Fruit fly (Drosophila melanogaster) whole organism, embryonic: ENCODE measurements around the gene BckdhA.

Experiments used
- Atf-2 ChIP-seq: fragments of 200-800 bp; sonication (Bioruptor generic); optimal IDR thresholded peaks from 2 replicates; lab custom pipeline; 2016; ENCODE audit warnings: missing biosample characterization, missing genetic modification characterization
- Atf6 ChIP-seq: fragments of 200-800 bp; sonication (Bioruptor generic); IDR thresholded peaks from 2 replicates; pipeline ENCODE4 v1.3.6; 2022; ENCODE audit warnings: missing biosample characterization, missing genetic modification characterization
- Awh ChIP-seq: fragments of 200-800 bp; sonication (Bioruptor generic); IDR thresholded peaks from 2 replicates; pipeline ENCODE4, ENCODE4 v1.3.6; 2022; ENCODE audit warnings: missing biosample characterization, missing genetic modification characterization
- Bdp1 ChIP-seq: fragments of 200-800 bp; sonication (Bioruptor generic); optimal IDR thresholded peaks from 3 replicates; lab custom pipeline; 2016; ENCODE audit warnings: missing biosample characterization, missing genetic modification characterization
- C15 ChIP-seq: fragments of 200-800 bp; sonication (Bioruptor generic); IDR thresholded peaks from 3 replicates; pipeline ENCODE4 v1.3.6; 2022; ENCODE audit warnings: missing biosample characterization, missing genetic modification characterization
- CG1233 ChIP-seq: fragments of 200-800 bp; sonication (Bioruptor generic); optimal IDR thresholded peaks from 4 replicates; lab custom pipeline; 2018; ENCODE audit warnings: missing biosample characterization, mild to moderate bottlenecking, missing genetic modification characterization
- CG13287 ChIP-seq: fragments of 200-800 bp; sonication (Bioruptor generic); IDR thresholded peaks from 2 replicates; pipeline ENCODE4 v1.3.6; 2022; ENCODE audit warnings: missing biosample characterization, missing genetic modification characterization; ENCODE audit not compliant: partially characterized antibody
- CG14710 ChIP-seq: fragments of 200-800 bp; sonication (Bioruptor generic); optimal IDR thresholded peaks from 3 replicates; lab custom pipeline; 2019; ENCODE audit warnings: missing biosample characterization, mild to moderate bottlenecking, missing genetic modification characterization, moderate library complexity
- CG14860 ChIP-seq: fragments of 200-800 bp; sonication (Bioruptor generic); IDR thresholded peaks from 3 replicates; pipeline ENCODE4 v1.3.6; 2022; ENCODE audit warnings: missing biosample characterization, missing genetic modification characterization; ENCODE audit not compliant: partially characterized antibody
- CG16779 ChIP-seq: fragments of 200-800 bp; sonication (Bioruptor generic); IDR thresholded peaks from 2 replicates; pipeline ENCODE4 v1.3.6; 2022; ENCODE audit warnings: missing biosample characterization, missing genetic modification characterization
- CG17612 ChIP-seq: fragments of 200-800 bp; sonication (Bioruptor generic); IDR thresholded peaks from 2 replicates; pipeline ENCODE4 v1.3.6; 2022; ENCODE audit warnings: missing biosample characterization, missing genetic modification characterization
- CG17829 ChIP-seq: fragments of 200-800 bp; optimal IDR thresholded peaks from 2 replicates; lab custom pipeline; 2019; ENCODE audit warnings: missing biosample characterization, mild to moderate bottlenecking, missing genetic modification characterization, moderate library complexity
- CG30403 ChIP-seq: fragments of 200-800 bp; sonication (Bioruptor generic); optimal IDR thresholded peaks from 3 replicates; lab custom pipeline; 2016; ENCODE audit warnings: missing biosample characterization, missing genetic modification characterization
- CG3065 ChIP-seq: fragments of 200-800 bp; sonication (Bioruptor generic); optimal IDR thresholded peaks from 2 replicates; lab custom pipeline; 2016; ENCODE audit warnings: missing biosample characterization, missing genetic modification characterization
- CG4707 ChIP-seq: fragments of 200-800 bp; sonication (Bioruptor generic); optimal IDR thresholded peaks from 2 replicates; lab custom pipeline; 2018; ENCODE audit warnings: missing biosample characterization, mild to moderate bottlenecking, missing genetic modification characterization, moderate library complexity
- CG6689 ChIP-seq: fragments of 200-800 bp; sonication (Bioruptor generic); IDR thresholded peaks from 2 replicates; pipeline ENCODE4 v1.3.6; 2022; ENCODE audit warnings: missing biosample characterization, missing genetic modification characterization
- CG7745 ChIP-seq: fragments of 200-800 bp; sonication (Bioruptor generic); optimal IDR thresholded peaks from 2 replicates; lab custom pipeline; 2018; ENCODE audit warnings: missing biosample characterization, mild to moderate bottlenecking, missing genetic modification characterization, moderate library complexity
- CG9727 ChIP-seq: fragments of 200-800 bp; sonication (Bioruptor generic); optimal IDR thresholded peaks from 3 replicates; lab custom pipeline; 2017; ENCODE audit warnings: missing biosample characterization, mild to moderate bottlenecking, missing genetic modification characterization
- CG9876 ChIP-seq: fragments of 200-800 bp; sonication (Bioruptor generic); optimal IDR thresholded peaks from 2 replicates; lab custom pipeline; 2016; ENCODE audit warnings: missing biosample characterization, missing genetic modification characterization
- CHES-1-like ChIP-seq: fragments of 200-800 bp; sonication (Bioruptor generic); optimal IDR thresholded peaks from 2 replicates; lab custom pipeline; 2016; ENCODE audit warnings: missing biosample characterization, missing genetic modification characterization
- D19A ChIP-seq: fragments of 200-800 bp; optimal IDR thresholded peaks from 3 replicates; lab custom pipeline; 2019; ENCODE audit warnings: missing biosample characterization, mild to moderate bottlenecking, missing genetic modification characterization, moderate library complexity
- Eip74EF ChIP-seq, 2 experiments: fragments of 200-800 bp in 1 of 2; fragments of >200 bp in 1 of 2; sonication (Bioruptor generic) in 1 of 2; optimal IDR thresholded peaks; 2 replicates each; lab custom pipeline; 2017 to 2019; ENCODE audit warnings: missing biosample characterization in 2 of 2, missing genetic modification characterization in 2 of 2, mild to moderate bottlenecking in 1 of 2, moderate library complexity in 1 of 2
- Fer3 ChIP-seq: fragments of 200-800 bp; sonication (Bioruptor generic); optimal IDR thresholded peaks from 2 replicates; lab custom pipeline; 2018; ENCODE audit warnings: missing biosample characterization, mild to moderate bottlenecking, missing genetic modification characterization, moderate library complexity
- Hr3 ChIP-seq: fragments of 200-800 bp; sonication (Bioruptor generic); optimal IDR thresholded peaks from 3 replicates; lab custom pipeline; 2016; ENCODE audit warnings: missing biosample characterization, missing genetic modification characterization
- Hr78 ChIP-seq, 2 experiments: fragments of 200-800 bp in 1 of 2; fragments of >200 bp in 1 of 2; sonication (Bioruptor generic) in 1 of 2; optimal IDR thresholded peaks; 2 replicates each; lab custom pipeline; 2017 to 2019; ENCODE audit warnings: missing biosample characterization in 2 of 2, missing genetic modification characterization in 2 of 2, mild to moderate bottlenecking in 1 of 2, moderate library complexity in 1 of 2
- MESR4 ChIP-seq: fragments of 200-800 bp; sonication (Bioruptor generic); optimal IDR thresholded peaks from 2 replicates; lab custom pipeline; 2018; ENCODE audit warnings: missing biosample characterization, mild to moderate bottlenecking, missing genetic modification characterization, moderate library complexity
- NFAT ChIP-seq: fragments of 200-800 bp; sonication (Bioruptor generic); IDR thresholded peaks from 2 replicates; pipeline ENCODE4 v1.3.6; 2022; ENCODE audit warnings: missing biosample characterization, missing genetic modification characterization
- NK7.1 ChIP-seq: fragments of 200-800 bp; sonication (Bioruptor generic); optimal IDR thresholded peaks from 3 replicates; lab custom pipeline; 2016; ENCODE audit warnings: missing biosample characterization, missing genetic modification characterization
- Nf-YA ChIP-seq: fragments of 200-800 bp; sonication (Bioruptor generic); IDR thresholded peaks from 2 replicates; pipeline ENCODE4 v1.3.6; 2022; ENCODE audit warnings: missing biosample characterization, missing genetic modification characterization
- Nf-YC ChIP-seq: fragments of 200-800 bp; optimal IDR thresholded peaks from 3 replicates; lab custom pipeline; 2019; ENCODE audit warnings: missing biosample characterization, mild to moderate bottlenecking, missing genetic modification characterization, moderate library complexity
- ap ChIP-seq: fragments of 200-800 bp; sonication (Bioruptor generic); IDR thresholded peaks from 2 replicates; pipeline ENCODE4 v1.3.6; 2022; ENCODE audit warnings: missing biosample characterization, missing genetic modification characterization
- bowl ChIP-seq: fragments of 200-800 bp; sonication (Bioruptor generic); IDR thresholded peaks from 2 replicates; pipeline ENCODE4 v1.3.6; 2022; ENCODE audit warnings: missing biosample characterization, missing genetic modification characterization
- chn ChIP-seq: fragments of 200-800 bp; sonication (Bioruptor generic); optimal IDR thresholded peaks from 2 replicates; lab custom pipeline; 2016; ENCODE audit warnings: missing biosample characterization, missing genetic modification characterization
- corto ChIP-seq: fragments of 200-800 bp; sonication (Bioruptor generic); optimal IDR thresholded peaks from 2 replicates; lab custom pipeline; 2016; ENCODE audit warnings: missing biosample characterization, mild to moderate bottlenecking, missing genetic modification characterization, moderate library complexity
- dati ChIP-seq: fragments of 200-800 bp; sonication (Bioruptor generic); IDR thresholded peaks from 2 replicates; pipeline ENCODE4 v1.3.6; 2022; ENCODE audit warnings: missing biosample characterization, missing genetic modification characterization
- dysf ChIP-seq: fragments of 200-800 bp; sonication (Bioruptor generic); IDR thresholded peaks from 3 replicates; pipeline ENCODE4 v1.3.6; 2022; ENCODE audit warnings: missing biosample characterization, missing genetic modification characterization
- ind ChIP-seq: fragments of 200-800 bp; sonication (Bioruptor generic); optimal IDR thresholded peaks from 3 replicates; lab custom pipeline; 2016; ENCODE audit warnings: missing biosample characterization, missing genetic modification characterization
- inv ChIP-seq: fragments of 200-800 bp; sonication (Bioruptor generic); IDR thresholded peaks from 2 replicates; pipeline ENCODE4 v1.3.6; 2022; ENCODE audit warnings: missing biosample characterization, missing genetic modification characterization; ENCODE audit not compliant: partially characterized antibody
- kah ChIP-seq: fragments of 200-800 bp; sonication (Bioruptor generic); optimal IDR thresholded peaks from 2 replicates; lab custom pipeline; 2018; ENCODE audit warnings: missing biosample characterization, mild to moderate bottlenecking, missing genetic modification characterization
- kay ChIP-seq: fragments of 200-800 bp; sonication (Bioruptor generic); optimal IDR thresholded peaks from 2 replicates; lab custom pipeline; 2016; ENCODE audit warnings: missing biosample characterization, missing genetic modification characterization
- lmd ChIP-seq: fragments of 200-800 bp; sonication (Bioruptor generic); IDR thresholded peaks from 2 replicates; pipeline ENCODE4 v1.3.6; 2022; ENCODE audit warnings: missing biosample characterization, missing genetic modification characterization
- lola ChIP-seq, 3 experiments: fragments of >200 bp in 2 of 3; fragments of 200-800 bp in 1 of 3; sonication (Bioruptor generic) in 1 of 3; optimal IDR thresholded peaks; 2 replicates each; lab custom pipeline; 2017 to 2019; ENCODE audit warnings: missing biosample characterization in 3 of 3, missing genetic modification characterization in 3 of 3, mild to moderate bottlenecking in 1 of 3, moderate library complexity in 1 of 3
- mam ChIP-seq: fragments of 200-800 bp; sonication (Bioruptor generic); optimal IDR thresholded peaks from 3 replicates; lab custom pipeline; 2016; ENCODE audit warnings: missing biosample characterization, missing genetic modification characterization
- peb ChIP-seq: fragments of 200-800 bp; sonication (Bioruptor generic); IDR thresholded peaks from 2 replicates; pipeline ENCODE4 v1.3.6; 2022; ENCODE audit warnings: missing biosample characterization, missing genetic modification characterization
- prd ChIP-seq, 3 experiments: fragments of >200 bp in 2 of 3; fragments of 200-800 bp in 1 of 3; sonication (Bioruptor generic) in 1 of 3; optimal IDR thresholded peaks in 2 of 3; IDR thresholded peaks in 1 of 3; 2 replicates in 2 of 3; 3 replicates in 1 of 3; pipeline versions ENCODE4 v1.3.6 to Lab custom; 2017 to 2022; ENCODE audit warnings: missing biosample characterization in 1 of 3, missing genetic modification characterization in 1 of 3
- sd ChIP-seq: fragments of 200-800 bp; sonication (Bioruptor generic); optimal IDR thresholded peaks from 3 replicates; lab custom pipeline; 2018; ENCODE audit warnings: missing biosample characterization, mild to moderate bottlenecking, missing genetic modification characterization, moderate library complexity
- shn ChIP-seq: fragments of 200-800 bp; sonication (Bioruptor generic); optimal IDR thresholded peaks from 3 replicates; lab custom pipeline; 2016; ENCODE audit warnings: missing biosample characterization, missing genetic modification characterization
- slbo ChIP-seq: fragments of 200-800 bp; sonication (Bioruptor generic); IDR thresholded peaks from 2 replicates; pipeline ENCODE4 v1.3.6; 2022; ENCODE audit warnings: missing biosample characterization, missing genetic modification characterization
- ssp ChIP-seq: fragments of 200-800 bp; sonication (Bioruptor generic); IDR thresholded peaks from 2 replicates; pipeline ENCODE4 v1.3.6; 2022; ENCODE audit warnings: missing biosample characterization, missing genetic modification characterization
- trh ChIP-seq: fragments of 200-800 bp; sonication (Bioruptor generic); optimal IDR thresholded peaks from 2 replicates; lab custom pipeline; 2016; ENCODE audit warnings: missing biosample characterization, missing genetic modification characterization

Gene BckdhA

dm6 chr3R:9551659-9552435, 3.7 kb upstream of the BckdhA start, which contains the start of the genes mura and RnpS1 (continued):
- TF ChIP-seq MESR4 (GFP tag; lab: Kevin White, UChicago) (peak; percentile 72), sd (no peak), NK7.1 (GFP tag; lab: Kevin White, UChicago) (no peak), Bdp1 (GFP tag; lab: Kevin White, UChicago) (no peak), D19A (tag; lab: Kevin White, UChicago) (peak; percentile 22), slbo (no peak), CG30403 (GFP tag; lab: Kevin White, UChicago) (no peak), dysf (no peak), inv (GFP tag; lab: Robert Waterston, UW) (no peak), CG4707 (GFP tag; lab: Kevin White, UChicago) (no peak), CG14710 (tag; lab: Kevin White, UChicago) (peak; percentile 73), Nf-YC (tag; lab: Kevin White, UChicago) (peak; percentile 14), Atf-2 (GFP tag; lab: Kevin White, UChicago) (no peak), CG6689 (GFP tag; lab: Robert Waterston, UW) (no peak), NFAT (no peak), trh (GFP tag; lab: Kevin White, UChicago) (no peak), bowl (GFP tag; lab: Robert Waterston, UW) (no peak), chn (no peak), Fer3 (no peak), CG9727 (no peak), Atf6 (GFP tag; lab: Robert Waterston, UW) (no peak), CG16779 (GFP tag; lab: Robert Waterston, UW) (no peak), prd (optimal IDR thresholded peaks at IDR 0.05; lab: Kevin White, UChicago) (no peak), prd (GFP tag; IDR thresholded peaks at IDR 0.05; lab: Robert Waterston, UW) (no peak), CG14860 (GFP tag; lab: Robert Waterston, UW) (no peak), ssp (no peak), CG7745 (tag; lab: Kevin White, UChicago) (no peak), mam (GFP tag; lab: Kevin White, UChicago) (no peak), corto (GFP tag; lab: Kevin White, UChicago) (no peak), Awh (GFP tag; lab: Robert Waterston, UW) (no peak), ap (no peak), lmd (GFP tag; lab: Robert Waterston, UW) (no peak), CG3065 (GFP tag; lab: Kevin White, UChicago) (no peak), ind (GFP tag; lab: Kevin White, UChicago) (no peak), kah (peak; percentile 53)

DNA sequence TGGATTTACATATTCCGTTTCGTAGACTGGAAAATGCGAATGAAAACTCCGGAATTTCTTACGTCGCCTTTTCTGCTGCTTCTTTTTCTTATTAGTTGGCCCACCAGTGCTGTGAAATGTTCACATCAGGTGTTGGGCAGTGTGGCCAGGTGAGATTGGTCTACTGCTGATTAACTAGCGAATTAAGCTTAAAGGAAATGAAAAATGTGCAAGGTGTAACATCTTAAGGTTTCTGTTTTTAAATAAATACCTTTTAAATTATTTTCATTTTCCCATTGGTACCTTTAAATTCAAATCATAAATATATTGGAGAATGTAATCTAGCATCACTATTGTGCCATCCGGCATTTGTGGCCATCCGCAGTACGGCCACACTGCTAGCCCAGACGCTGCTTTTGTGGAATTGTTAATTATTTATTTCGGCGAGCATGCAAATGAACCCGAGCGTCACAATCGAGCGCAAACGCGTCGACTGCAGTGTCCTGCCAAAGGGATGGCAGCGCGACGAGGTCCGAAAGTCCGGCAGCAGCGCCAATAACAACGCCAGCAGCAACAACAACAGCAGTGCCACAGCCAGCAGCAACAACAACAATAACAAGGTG, 3.9 kb downstream of the BckdhA start, which contains the start of the genes AP-1mu and MBD-like:
Gene AP-1mu, minus strand, starts transcription at position 113 of the 602 bp plus-strand sequence.
Gene MBD-like, plus strand, starts transcription at position 348 of the 602 bp plus-strand sequence.
- TF ChIP-seq kay (GFP tag; lab: Kevin White, UChicago), result peak; percentile 55
- TF ChIP-seq Hr78 (GFP tag; optimal IDR thresholded peaks at IDR 0.05; lab: Kevin White, UChicago), result no peak
- peak in 1 of 3 experiments; percentile 62 for TF ChIP-seq lola (GFP tag; optimal IDR thresholded peaks at IDR 0.05; lab: Kevin White, UChicago)
- TF ChIP-seq CG13287 (GFP tag; lab: Robert Waterston, UW), result peak; percentile 55; the same call in 1 of the 2 replicates
- no peak for TF ChIP-seq Eip74EF (GFP tag; optimal IDR thresholded peaks at IDR 0.05; lab: Kevin White, UChicago)
- peak; percentile 47 for TF ChIP-seq shn (GFP tag; lab: Kevin White, UChicago)
- TF ChIP-seq CG17829 (tag; lab: Kevin White, UChicago), result peak; percentile 57
- no peak for TF ChIP-seq CG9876 (GFP tag; lab: Kevin White, UChicago)
- TF ChIP-seq C15 (GFP tag; lab: Robert Waterston, UW), result no peak
- TF ChIP-seq CG1233 (GFP tag; lab: Kevin White, UChicago), result peak; percentile 51
- TF ChIP-seq Hr3 (GFP tag; lab: Kevin White, UChicago), result peak; percentile 66
- no peak for TF ChIP-seq dati (GFP tag; lab: Robert Waterston, UW)
- TF ChIP-seq CG17612 (GFP tag; lab: Robert Waterston, UW), result no peak
- peak; percentile 70 for TF ChIP-seq CHES-1-like (GFP tag; lab: Kevin White, UChicago)
- no peak for TF ChIP-seq Nf-YA (GFP tag; lab: Robert Waterston, UW)
- 0 out of 2 replicates have a peak, but pooled peaks have one; percentile 41 for TF ChIP-seq peb (GFP tag; lab: Robert Waterston, UW)
